Worm (Caenorhabditis elegans): Measurements from ENCODE around the gene Y46D2A.1.

ce11 chrII:3303582-3303981 lies 18.8 kb upstream of the Y46D2A.1 start:
- TF ChIP-seq hmbx-1 (tag; optimal IDR thresholded peaks at IDR 0.05) (no peak), F13C5.2 (tag; optimal IDR thresholded peaks at IDR 0.05) (no peak), B0310.2 (tag; optimal IDR thresholded peaks at IDR 0.05) (no peak), ceh-13 (GFP tag; optimal IDR thresholded peaks at IDR 0.05) (no peak), ama-1 (optimal IDR thresholded peaks at IDR 0.05) (no peak), hnd-1 (tag; optimal IDR thresholded peaks at IDR 0.05) (no peak), tbx-37 (GFP tag; conservative IDR thresholded peaks at IDR 0.05) (no peak), scrt-1 (GFP tag; IDR thresholded peaks at IDR 0.05) (no peak)

Measured in whole organism, early embryonic.